Worm (Caenorhabditis elegans): ENCODE measurements around the gene F52C6.3.

F52C6.3 gene

ce11 chrII:1893912-1894311 is 30.6 kb upstream of the F52C6.3 start, which contains the start of gene C16C4.1:
C16C4.1 (plus strand) TSS chrII:1894212.
- TF ChIP-seq ceh-39 (tag; optimal IDR thresholded peaks at IDR 0.05): no peak
- TF ChIP-seq nhr-28 (tag; optimal IDR thresholded peaks at IDR 0.05): no peak
- TF ChIP-seq nhr-2 (tag; optimal IDR thresholded peaks at IDR 0.05): no peak
- no peak for TF ChIP-seq snpc-4 (tag; optimal IDR thresholded peaks at IDR 0.05)
- no peak for TF ChIP-seq sem-2 (GFP tag; optimal IDR thresholded peaks at IDR 0.05)
- no peak for TF ChIP-seq nhr-237 (tag; optimal IDR thresholded peaks at IDR 0.05)
- TF ChIP-seq lin-13 (tag; optimal IDR thresholded peaks at IDR 0.05): no peak
- TF ChIP-seq mab-5 (tag; optimal IDR thresholded peaks at IDR 0.05): no peak
- TF ChIP-seq ztf-11 (tag; optimal IDR thresholded peaks at IDR 0.05): no peak
- TF ChIP-seq unc-39 (tag; optimal IDR thresholded peaks at IDR 0.05): no peak
- TF ChIP-seq nhr-76 (tag; optimal IDR thresholded peaks at IDR 0.05): no peak
- no peak for TF ChIP-seq elt-1 (tag; optimal IDR thresholded peaks at IDR 0.05; ENCODE audit: borderline replicate concordance, insufficient read depth)
- TF ChIP-seq sptf-1 (tag; optimal IDR thresholded peaks at IDR 0.05): no peak
- no peak for TF ChIP-seq drap-1 (GFP tag; optimal IDR thresholded peaks at IDR 0.05)
- no peak for TF ChIP-seq nhr-12 (tag; optimal IDR thresholded peaks at IDR 0.05)
- no peak for TF ChIP-seq ham-2 (GFP tag; optimal IDR thresholded peaks at IDR 0.05)
- no peak for TF ChIP-seq unc-62 (GFP tag; optimal IDR thresholded peaks at IDR 0.05)
- TF ChIP-seq zip-8 (tag; optimal IDR thresholded peaks at IDR 0.05): no peak
- no peak for TF ChIP-seq mls-2 (tag; optimal IDR thresholded peaks at IDR 0.05)
- TF ChIP-seq blmp-1 (tag; optimal IDR thresholded peaks at IDR 0.05): no peak

ce11 chrII:1895278-1895677 is 29.3 kb upstream of the F52C6.3 start, which contains the start of gene C46F9.5:
C46F9.5 (plus strand) TSS chrII:1895578.
- no peak for TF ChIP-seq ztf-11 (tag; optimal IDR thresholded peaks at IDR 0.05)
- TF ChIP-seq sptf-1 (tag; optimal IDR thresholded peaks at IDR 0.05): no peak
- no peak for TF ChIP-seq lin-32 (GFP tag; optimal IDR thresholded peaks at IDR 0.05)
- no peak for TF ChIP-seq ceh-39 (tag; optimal IDR thresholded peaks at IDR 0.05)
- no peak for TF ChIP-seq mep-1 (tag; optimal IDR thresholded peaks at IDR 0.05)
- no peak for TF ChIP-seq flh-1 (GFP tag; optimal IDR thresholded peaks at IDR 0.05)
- TF ChIP-seq ceh-83 (GFP tag; optimal IDR thresholded peaks at IDR 0.05): no peak
- no peak for TF ChIP-seq drap-1 (GFP tag; optimal IDR thresholded peaks at IDR 0.05)
- TF ChIP-seq nhr-2 (tag; optimal IDR thresholded peaks at IDR 0.05): no peak
- TF ChIP-seq ceh-43 (GFP tag; optimal IDR thresholded peaks at IDR 0.05): no peak

- no peak for TF ChIP-seq ceh-83 (GFP tag; optimal IDR thresholded peaks at IDR 0.05)
- TF ChIP-seq unc-39 (tag; optimal IDR thresholded peaks at IDR 0.05): no peak
- TF ChIP-seq sptf-1 (tag; optimal IDR thresholded peaks at IDR 0.05): no peak
- TF ChIP-seq zip-8 (tag; optimal IDR thresholded peaks at IDR 0.05): no peak
- TF ChIP-seq elt-3 (tag; optimal IDR thresholded peaks at IDR 0.05): no peak
- TF ChIP-seq nhr-76 (tag; optimal IDR thresholded peaks at IDR 0.05): no peak
- no peak for TF ChIP-seq nhr-12 (tag; optimal IDR thresholded peaks at IDR 0.05)
- TF ChIP-seq bed-3 (GFP tag; optimal IDR thresholded peaks at IDR 0.05): no peak
- TF ChIP-seq pha-4 (tag; optimal IDR thresholded peaks at IDR 0.05): no peak
- TF ChIP-seq ham-2 (GFP tag; optimal IDR thresholded peaks at IDR 0.05): no peak
- TF ChIP-seq unc-62 (GFP tag; optimal IDR thresholded peaks at IDR 0.05): no peak
- no peak for TF ChIP-seq snpc-4 (tag; optimal IDR thresholded peaks at IDR 0.05)
- no peak for TF ChIP-seq ceh-43 (GFP tag; optimal IDR thresholded peaks at IDR 0.05)
- no peak for TF ChIP-seq mab-5 (tag; optimal IDR thresholded peaks at IDR 0.05)
Measured at ce11 chrII:1895762-1896161, 28.8 kb upstream of the F52C6.3 start, which contains the start of gene math-25. math-25 (plus strand) TSS chrII:1896062.

- no peak for TF ChIP-seq nhr-2 (tag; optimal IDR thresholded peaks at IDR 0.05)
- TF ChIP-seq elt-3 (tag; optimal IDR thresholded peaks at IDR 0.05): no peak
Measured at ce11 chrII:1897936-1898335, 26.6 kb upstream of the F52C6.3 start, which contains the start of gene C46F9.6. C46F9.6 (plus strand) TSS chrII:1898236.

- no peak for TF ChIP-seq cnd-1 (tag; optimal IDR thresholded peaks at IDR 0.05)
Measured at ce11 chrII:1899934-1900333, 24.6 kb upstream of the F52C6.3 start, which contains the start of gene math-24. math-24 (plus strand) TSS chrII:1900234.

ce11 chrII:1901981-1902380 is 22.6 kb upstream of the F52C6.3 start, which contains the start of gene math-23:
math-23 (plus strand) TSS chrII:1902281.
- TF ChIP-seq elt-3 (tag; optimal IDR thresholded peaks at IDR 0.05) (no peak), nhr-28 (tag; optimal IDR thresholded peaks at IDR 0.05) (no peak), ceh-39 (tag; optimal IDR thresholded peaks at IDR 0.05) (no peak), mep-1 (tag; optimal IDR thresholded peaks at IDR 0.05) (no peak), nhr-237 (tag; optimal IDR thresholded peaks at IDR 0.05) (no peak), unc-39 (tag; optimal IDR thresholded peaks at IDR 0.05) (no peak), unc-120 (tag; optimal IDR thresholded peaks at IDR 0.05; ENCODE audit: poor library complexity, severe bottlenecking) (no peak), nhr-76 (tag; optimal IDR thresholded peaks at IDR 0.05) (no peak), lin-32 (GFP tag; optimal IDR thresholded peaks at IDR 0.05) (no peak), zip-8 (tag; optimal IDR thresholded peaks at IDR 0.05) (no peak), lin-13 (tag; optimal IDR thresholded peaks at IDR 0.05) (no peak), ztf-11 (tag; optimal IDR thresholded peaks at IDR 0.05) (no peak), ces-1 (GFP tag; optimal IDR thresholded peaks at IDR 0.05) (no peak), snpc-4 (tag; optimal IDR thresholded peaks at IDR 0.05) (no peak), ceh-83 (GFP tag; optimal IDR thresholded peaks at IDR 0.05) (no peak), unc-62 (GFP tag; optimal IDR thresholded peaks at IDR 0.05) (no peak), sptf-1 (tag; optimal IDR thresholded peaks at IDR 0.05) (no peak), pha-4 (tag; optimal IDR thresholded peaks at IDR 0.05) (no peak)

Measured in whole organism, mixed stage, embryonic.